Fruit fly (Drosophila melanogaster): ENCODE data around the gene Sclp.

The Sclp gene

dm6 chrX:11894198-11894597 is 30.3 kb downstream of the Sclp start:
- no peak for TF ChIP-seq insv (optimal IDR thresholded peaks at IDR 0.05)
- no peak for TF ChIP-seq Sin3A (optimal IDR thresholded peaks at IDR 0.05)
- no peak for TF ChIP-seq Myc (optimal IDR thresholded peaks at IDR 0.05)
- no peak for TF ChIP-seq h (optimal IDR thresholded peaks at IDR 0.05)
- TF ChIP-seq ttk (optimal IDR thresholded peaks at IDR 0.05): no peak
- no peak for TF ChIP-seq psq (optimal IDR thresholded peaks at IDR 0.05)

- TF ChIP-seq Sin3A (optimal IDR thresholded peaks at IDR 0.05) (no peak), h (optimal IDR thresholded peaks at IDR 0.05) (no peak), Myc (optimal IDR thresholded peaks at IDR 0.05) (no peak), psq (optimal IDR thresholded peaks at IDR 0.05) (no peak), insv (optimal IDR thresholded peaks at IDR 0.05) (no peak), ttk (optimal IDR thresholded peaks at IDR 0.05) (no peak)
Observed at dm6 chrX:11893643-11894042, 30.8 kb downstream of the Sclp start, which contains the start of gene wisp. Gene wisp, plus strand, starts transcription at chrX:11893943.

dm6 chrX:11891682-11892179 is 32.7 kb downstream of the Sclp start, which contains the start of gene sicily:
Gene sicily, plus strand, starts transcription at chrX:11891732.
- no peak for TF ChIP-seq Sin3A (optimal IDR thresholded peaks at IDR 0.05)
- TF ChIP-seq h (optimal IDR thresholded peaks at IDR 0.05): no peak

- TF ChIP-seq Sin3A (optimal IDR thresholded peaks at IDR 0.05) (no peak), Myc (optimal IDR thresholded peaks at IDR 0.05) (no peak), insv (optimal IDR thresholded peaks at IDR 0.05) (no peak), ttk (optimal IDR thresholded peaks at IDR 0.05) (no peak), h (optimal IDR thresholded peaks at IDR 0.05) (no peak)
Observed at dm6 chrX:11888142-11888541, 36.3 kb downstream of the Sclp start, which contains the start of gene CG1840. Gene CG1840, plus strand, starts transcription at chrX:11888352.

- no peak for TF ChIP-seq h (optimal IDR thresholded peaks at IDR 0.05)
- TF ChIP-seq psq (optimal IDR thresholded peaks at IDR 0.05): no peak
- no peak for TF ChIP-seq insv (optimal IDR thresholded peaks at IDR 0.05)
- TF ChIP-seq Sin3A (optimal IDR thresholded peaks at IDR 0.05): no peak
- no peak for TF ChIP-seq ttk (optimal IDR thresholded peaks at IDR 0.05)
- TF ChIP-seq Myc (optimal IDR thresholded peaks at IDR 0.05): no peak
Observed at dm6 chrX:11886976-11887375, 37.5 kb downstream of the Sclp start, which contains the start of the genes CG10353 and SelG. Gene CG10353, minus strand, starts transcription at chrX:11887162. Gene SelG, plus strand, starts transcription at chrX:11887284.

dm6 chrX:11885356-11885755 is 39.1 kb downstream of the Sclp start:
- no peak for TF ChIP-seq Sin3A (optimal IDR thresholded peaks at IDR 0.05)
- no peak for TF ChIP-seq ttk (optimal IDR thresholded peaks at IDR 0.05)
- TF ChIP-seq psq (optimal IDR thresholded peaks at IDR 0.05): no peak
- TF ChIP-seq h (optimal IDR thresholded peaks at IDR 0.05): no peak
- no peak for TF ChIP-seq Myc (optimal IDR thresholded peaks at IDR 0.05)

dm6 chrX:11884134-11884533 is 40.3 kb downstream of the Sclp start:
- no peak for TF ChIP-seq psq (optimal IDR thresholded peaks at IDR 0.05)
- no peak for TF ChIP-seq h (optimal IDR thresholded peaks at IDR 0.05)
- no peak for TF ChIP-seq Sin3A (optimal IDR thresholded peaks at IDR 0.05)
- TF ChIP-seq insv (optimal IDR thresholded peaks at IDR 0.05): no peak

- no peak for TF ChIP-seq ttk (optimal IDR thresholded peaks at IDR 0.05)
- TF ChIP-seq psq (optimal IDR thresholded peaks at IDR 0.05): no peak
- no peak for TF ChIP-seq Sin3A (optimal IDR thresholded peaks at IDR 0.05)
- no peak for TF ChIP-seq Myc (optimal IDR thresholded peaks at IDR 0.05)
- TF ChIP-seq h (optimal IDR thresholded peaks at IDR 0.05): no peak
- TF ChIP-seq insv (optimal IDR thresholded peaks at IDR 0.05): no peak
Observed at dm6 chrX:11882447-11882846, 42.0 kb downstream of the Sclp start.

- TF ChIP-seq Sin3A (optimal IDR thresholded peaks at IDR 0.05) (no peak), h (optimal IDR thresholded peaks at IDR 0.05) (no peak), Myc (optimal IDR thresholded peaks at IDR 0.05) (no peak), insv (optimal IDR thresholded peaks at IDR 0.05) (no peak), ttk (optimal IDR thresholded peaks at IDR 0.05) (no peak), psq (optimal IDR thresholded peaks at IDR 0.05) (no peak)
Observed at dm6 chrX:11881686-11882085, 42.8 kb downstream of the Sclp start.

dm6 chrX:11877165-11877564 is 47.3 kb downstream of the Sclp start, which contains the start of gene CG10352:
Gene CG10352, minus strand, starts transcription at chrX:11877168.
- TF ChIP-seq Sin3A (optimal IDR thresholded peaks at IDR 0.05) (no peak), psq (optimal IDR thresholded peaks at IDR 0.05) (no peak), insv (optimal IDR thresholded peaks at IDR 0.05) (no peak), h (optimal IDR thresholded peaks at IDR 0.05) (no peak), ttk (optimal IDR thresholded peaks at IDR 0.05) (no peak), Myc (optimal IDR thresholded peaks at IDR 0.05) (no peak)

dm6 chrX:11875146-11875830 is 49.2 kb downstream of the Sclp start:
- TF ChIP-seq ttk (optimal IDR thresholded peaks at IDR 0.05) (no peak), insv (optimal IDR thresholded peaks at IDR 0.05) (no peak), Sin3A (optimal IDR thresholded peaks at IDR 0.05) (no peak), h (optimal IDR thresholded peaks at IDR 0.05) (no peak)

dm6 chrX:11873116-11873515 is 51.3 kb downstream of the Sclp start, which contains the start of gene CG15739:
Gene CG15739, plus strand, starts transcription at chrX:11873319.
- TF ChIP-seq Myc (optimal IDR thresholded peaks at IDR 0.05) (no peak), ttk (optimal IDR thresholded peaks at IDR 0.05) (no peak), psq (optimal IDR thresholded peaks at IDR 0.05) (no peak), Sin3A (optimal IDR thresholded peaks at IDR 0.05) (no peak)

- TF ChIP-seq h (optimal IDR thresholded peaks at IDR 0.05) (no peak), Sin3A (optimal IDR thresholded peaks at IDR 0.05) (no peak), Myc (optimal IDR thresholded peaks at IDR 0.05) (no peak), ttk (optimal IDR thresholded peaks at IDR 0.05) (no peak), insv (optimal IDR thresholded peaks at IDR 0.05) (no peak), psq (optimal IDR thresholded peaks at IDR 0.05) (no peak)
Observed at dm6 chrX:11872517-11872916, 51.9 kb downstream of the Sclp start, which contains the start of gene BORCS5. Gene BORCS5, minus strand, starts transcription at chrX:11872779.

All from Kc167 (cell line).